Fruit fly (Drosophila melanogaster): ENCODE results near the gene Ir67b.

dm6 chr3L:10387233-10387925 lies 44.4 kb downstream of the Ir67b start:
- no peak for TF ChIP-seq Blimp-1 (GFP tag; optimal IDR thresholded peaks at IDR 0.05)
- no peak for TF ChIP-seq Hr38 (GFP tag; optimal IDR thresholded peaks at IDR 0.05)
- TF ChIP-seq CG16779 (tag; optimal IDR thresholded peaks at IDR 0.05) = no peak
- TF ChIP-seq CG8632 (GFP tag; optimal IDR thresholded peaks at IDR 0.05) = peak; percentile 39
- TF ChIP-seq CG6163 (GFP tag; IDR thresholded peaks at IDR 0.05) = peak; percentile 75
- TF ChIP-seq Sox102F (GFP tag; optimal IDR thresholded peaks at IDR 0.05) = peak; percentile 25
- TF ChIP-seq CG6854 (GFP tag; optimal IDR thresholded peaks at IDR 0.05) = no peak
- TF ChIP-seq Eip75B (GFP tag; optimal IDR thresholded peaks at IDR 0.05) = peak; percentile 64
- no peak for TF ChIP-seq CG11902 (GFP tag; optimal IDR thresholded peaks at IDR 0.05)
- peak; percentile 76 for TF ChIP-seq CG6808 (GFP tag; optimal IDR thresholded peaks at IDR 0.05)
- TF ChIP-seq CG6276 (GFP tag; optimal IDR thresholded peaks at IDR 0.05) = peak; percentile 51
- peak; percentile 53 for TF ChIP-seq CG10631 (GFP tag; optimal IDR thresholded peaks at IDR 0.05)
- TF ChIP-seq dac (GFP tag; optimal IDR thresholded peaks at IDR 0.05) = peak; percentile 52
- peak; percentile 68 for TF ChIP-seq spab (GFP tag; optimal IDR thresholded peaks at IDR 0.05)

All from whole organism, prepupa.